Worm (Caenorhabditis elegans) whole organism, L4 larva: ENCODE measurements around the gene F34D6.1.

Source experiments
- F10B5.3 ChIP-seq: sonication (generic microtip); optimal IDR thresholded peaks from 2 replicates; lab custom pipeline; 2016; ENCODE audit warnings: mild to moderate bottlenecking, missing genetic modification characterization, missing compliant biosample characterization
- attf-4 ChIP-seq: sonication (generic microtip); optimal IDR thresholded peaks from 3 replicates; lab custom pipeline; 2017; ENCODE audit warnings: missing biosample characterization, missing genetic modification characterization
- ces-1 ChIP-seq: fragments of 150-350 bp; sonication (generic microtip); optimal IDR thresholded peaks from 4 replicates; lab custom pipeline; 2014; ENCODE audit warnings: missing biosample characterization, missing genetic modification reagents, missing genetic modification characterization
- lin-39 ChIP-seq: fragments of 150-350 bp; optimal IDR thresholded peaks from 2 replicates; lab custom pipeline; 2014; ENCODE audit warnings: missing biosample characterization, missing genetic modification reagents, missing genetic modification characterization
- lsy-2 ChIP-seq, 2 experiments: fragments of 150-350 bp in 1 of 2; sonication (generic microtip) in 1 of 2; optimal IDR thresholded peaks; 2 replicates each; lab custom pipeline; 2014 to 2017; ENCODE audit warnings: missing biosample characterization in 2 of 2, missing genetic modification characterization in 2 of 2
- nhr-237 ChIP-seq: sonication (generic microtip); optimal IDR thresholded peaks from 2 replicates; lab custom pipeline; 2017; ENCODE audit warnings: missing biosample characterization, missing genetic modification characterization
- nhr-25 ChIP-seq: sonication (generic microtip); optimal IDR thresholded peaks from 2 replicates; lab custom pipeline; 2017; ENCODE audit warnings: missing genetic modification characterization, mild to moderate bottlenecking, missing compliant biosample characterization, antibody characterized with exemption, moderate library complexity, borderline replicate concordance; ENCODE audit not compliant: insufficient read depth
- nhr-41 ChIP-seq: fragments of 200-800 bp; sonication (Bioruptor generic); IDR thresholded peaks from 2 replicates; pipeline ENCODE4 v1.3.6; 2022; ENCODE audit warnings: missing genetic modification reagents, missing genetic modification characterization, missing compliant biosample characterization
- pha-4 ChIP-seq, 2 experiments: fragments of 150-350 bp in 1 of 2; fragments of 200-800 bp in 1 of 2; sonication (Bioruptor generic) in 1 of 2; IDR thresholded peaks in 1 of 2; optimal IDR thresholded peaks in 1 of 2; 2 replicates each; pipeline versions ENCODE4 v1.3.6 to Lab custom; 2014 to 2022; ENCODE audit warnings: missing genetic modification characterization in 2 of 2, missing genetic modification reagents in 2 of 2, missing biosample characterization in 1 of 2, missing compliant biosample characterization in 1 of 2
- unc-130 ChIP-seq: sonication (generic microtip); optimal IDR thresholded peaks from 2 replicates; lab custom pipeline; 2016; ENCODE audit warnings: missing genetic modification reagents, missing genetic modification characterization, missing compliant biosample characterization
- zag-1 ChIP-seq: fragments of 150-350 bp; optimal IDR thresholded peaks from 2 replicates; lab custom pipeline; 2014; ENCODE audit warnings: missing biosample characterization, missing genetic modification characterization

- TF ChIP-seq unc-130 (GFP tag; lab: Kevin White, UChicago) (no peak), lin-39 (tag; lab: Kevin White, UChicago) (no peak), F10B5.3 (tag; lab: Kevin White, UChicago) (no peak), nhr-41 (GFP tag; lab: Robert Waterston, UW) (no peak), lsy-2 (tag; optimal IDR thresholded peaks at IDR 0.05; lab: Kevin White, UChicago) (no peak), zag-1 (no peak), nhr-237 (tag; lab: Kevin White, UChicago) (no peak), pha-4 (GFP tag; IDR thresholded peaks at IDR 0.05; lab: Robert Waterston, UW) (no peak), pha-4 (tag; optimal IDR thresholded peaks at IDR 0.05; lab: Kevin White, UChicago) (no peak), nhr-25 (no peak), ces-1 (GFP tag; lab: Kevin White, UChicago) (no peak), attf-4 (tag; lab: Kevin White, UChicago) (no peak)
These were observed 26.9 kb upstream of the F34D6.1 start, which contains the start of gene Y47G7B.2 for ce11 chrII:2707872-2708271.
